Worm (Caenorhabditis elegans) whole organism, mixed stage, embryonic: Measurements from ENCODE around the gene W09H1.1.

Source experiments
- M03D4.4 ChIP-seq: sonication (generic microtip); optimal IDR thresholded peaks from 2 replicates; lab custom pipeline; 2017; ENCODE audit warnings: mild to moderate bottlenecking, missing genetic modification characterization, missing compliant biosample characterization
- bed-3 ChIP-seq: fragments of 200-800 bp; sonication (Bioruptor generic); optimal IDR thresholded peaks from 3 replicates; lab custom pipeline; 2018; ENCODE audit warnings: mild to moderate bottlenecking, missing genetic modification characterization, moderate library complexity, missing compliant biosample characterization
- blmp-1 ChIP-seq: fragments of 150-350 bp; optimal IDR thresholded peaks from 2 replicates; lab custom pipeline; 2014; ENCODE audit warnings: missing biosample characterization, missing genetic modification characterization
- ceh-39 ChIP-seq: fragments of 150-350 bp; optimal IDR thresholded peaks from 2 replicates; lab custom pipeline; 2014; ENCODE audit warnings: missing biosample characterization, missing genetic modification characterization
- ceh-43 ChIP-seq: fragments of 200-800 bp; sonication (Bioruptor generic); optimal IDR thresholded peaks from 2 replicates; lab custom pipeline; 2018; ENCODE audit warnings: mild to moderate bottlenecking, missing genetic modification characterization, moderate library complexity, missing compliant biosample characterization
- ceh-83 ChIP-seq: fragments of 200-800 bp; sonication (Bioruptor generic); optimal IDR thresholded peaks from 2 replicates; lab custom pipeline; 2018; ENCODE audit warnings: mild to moderate bottlenecking, missing genetic modification characterization, missing compliant biosample characterization
- ces-1 ChIP-seq: fragments of 150-350 bp; optimal IDR thresholded peaks from 2 replicates; lab custom pipeline; 2014; ENCODE audit warnings: missing biosample characterization, missing genetic modification reagents, missing genetic modification characterization
- cnd-1 ChIP-seq: fragments of 200-800 bp; sonication (Bioruptor generic); optimal IDR thresholded peaks from 2 replicates; lab custom pipeline; 2018; ENCODE audit warnings: mild to moderate bottlenecking, missing genetic modification characterization, missing compliant biosample characterization
- drap-1 ChIP-seq: fragments of 200-800 bp; sonication (Bioruptor generic); optimal IDR thresholded peaks from 3 replicates; lab custom pipeline; 2018; ENCODE audit warnings: mild to moderate bottlenecking, missing genetic modification characterization, missing compliant biosample characterization
- elt-1 ChIP-seq: sonication (generic microtip); optimal IDR thresholded peaks from 2 replicates; lab custom pipeline; 2017; ENCODE audit warnings: missing genetic modification characterization, mild to moderate bottlenecking, missing compliant biosample characterization, antibody characterized with exemption, moderate library complexity, borderline replicate concordance; ENCODE audit not compliant: insufficient read depth
- elt-3 ChIP-seq: fragments of 150-350 bp; optimal IDR thresholded peaks from 2 replicates; lab custom pipeline; 2014; ENCODE audit warnings: missing biosample characterization, missing genetic modification characterization
- flh-1 ChIP-seq: fragments of 200-800 bp; sonication (Bioruptor generic); optimal IDR thresholded peaks from 2 replicates; lab custom pipeline; 2018; ENCODE audit warnings: mild to moderate bottlenecking, missing genetic modification characterization, moderate library complexity, missing compliant biosample characterization
- ham-2 ChIP-seq: fragments of 200-800 bp; sonication (Bioruptor generic); optimal IDR thresholded peaks from 2 replicates; lab custom pipeline; 2018; ENCODE audit warnings: mild to moderate bottlenecking, missing genetic modification characterization, missing compliant biosample characterization
- hlh-1 ChIP-seq: fragments of 150-350 bp; optimal IDR thresholded peaks from 2 replicates; lab custom pipeline; 2014; ENCODE audit warnings: missing biosample characterization, missing genetic modification reagents, missing genetic modification characterization
- lin-13 ChIP-seq: fragments of 150-350 bp; optimal IDR thresholded peaks from 2 replicates; lab custom pipeline; 2014; ENCODE audit warnings: missing biosample characterization, missing genetic modification characterization
- lin-32 ChIP-seq: fragments of 200-800 bp; sonication (Bioruptor generic); optimal IDR thresholded peaks from 2 replicates; lab custom pipeline; 2018; ENCODE audit warnings: mild to moderate bottlenecking, missing genetic modification characterization, missing compliant biosample characterization
- lsy-2 ChIP-seq: fragments of 150-350 bp; optimal IDR thresholded peaks from 2 replicates; lab custom pipeline; 2014; ENCODE audit warnings: missing biosample characterization, missing genetic modification characterization
- mab-5 ChIP-seq: fragments of 150-350 bp; optimal IDR thresholded peaks from 2 replicates; lab custom pipeline; 2014; ENCODE audit warnings: missing biosample characterization, missing genetic modification characterization
- mep-1 ChIP-seq: fragments of 150-350 bp; optimal IDR thresholded peaks from 2 replicates; lab custom pipeline; 2017; ENCODE audit warnings: missing biosample characterization, missing genetic modification reagents, missing genetic modification characterization, inconsistent platforms
- mls-2 ChIP-seq: sonication (generic microtip); optimal IDR thresholded peaks from 2 replicates; lab custom pipeline; 2016; ENCODE audit warnings: mild to moderate bottlenecking, missing genetic modification characterization, moderate library complexity, missing compliant biosample characterization
- nhr-12 ChIP-seq: fragments of 150-350 bp; optimal IDR thresholded peaks from 2 replicates; lab custom pipeline; 2014; ENCODE audit warnings: missing biosample characterization, missing genetic modification characterization
- nhr-2 ChIP-seq: fragments of 150-350 bp; optimal IDR thresholded peaks from 2 replicates; lab custom pipeline; 2014; ENCODE audit warnings: missing biosample characterization, missing genetic modification characterization
- nhr-237 ChIP-seq: fragments of 150-350 bp; optimal IDR thresholded peaks from 2 replicates; lab custom pipeline; 2014; ENCODE audit warnings: missing biosample characterization, missing genetic modification characterization
- nhr-28 ChIP-seq: fragments of 150-350 bp; optimal IDR thresholded peaks from 2 replicates; lab custom pipeline; 2014; ENCODE audit warnings: missing biosample characterization, missing genetic modification characterization
- nhr-76 ChIP-seq: sonication (generic microtip); optimal IDR thresholded peaks from 2 replicates; lab custom pipeline; 2017; ENCODE audit warnings: missing biosample characterization, missing genetic modification characterization
- pha-4 ChIP-seq: fragments of 150-350 bp; optimal IDR thresholded peaks from 2 replicates; lab custom pipeline; 2018; ENCODE audit warnings: missing biosample characterization, missing genetic modification reagents, missing genetic modification characterization
- sem-2 ChIP-seq: fragments of 200-800 bp; sonication (Bioruptor generic); optimal IDR thresholded peaks from 2 replicates; lab custom pipeline; 2018; ENCODE audit warnings: mild to moderate bottlenecking, missing genetic modification characterization, missing compliant biosample characterization
- snpc-4 ChIP-seq: fragments of 150-350 bp; optimal IDR thresholded peaks from 2 replicates; lab custom pipeline; 2014; ENCODE audit warnings: missing biosample characterization, missing genetic modification characterization
- sptf-1 ChIP-seq: sonication (generic microtip); optimal IDR thresholded peaks from 2 replicates; lab custom pipeline; 2017; ENCODE audit warnings: mild to moderate bottlenecking, missing genetic modification characterization, moderate library complexity, missing compliant biosample characterization
- tbx-8 ChIP-seq: fragments of 200-800 bp; sonication (Bioruptor generic); optimal IDR thresholded peaks from 2 replicates; lab custom pipeline; 2018; ENCODE audit warnings: mild to moderate bottlenecking, missing genetic modification characterization, moderate library complexity, missing compliant biosample characterization
- unc-120 ChIP-seq: sonication (generic microtip); optimal IDR thresholded peaks from 2 replicates; lab custom pipeline; 2017; ENCODE audit warnings: missing genetic modification characterization, missing compliant biosample characterization; ENCODE audit not compliant: poor library complexity, severe bottlenecking
- unc-39 ChIP-seq: fragments of 150-350 bp; optimal IDR thresholded peaks from 2 replicates; lab custom pipeline; 2014; ENCODE audit warnings: missing biosample characterization, missing genetic modification characterization
- unc-62 ChIP-seq: fragments of 150-350 bp; optimal IDR thresholded peaks from 2 replicates; lab custom pipeline; 2014; ENCODE audit warnings: missing biosample characterization, missing genetic modification reagents, missing genetic modification characterization
- zip-8 ChIP-seq: fragments of 150-350 bp; optimal IDR thresholded peaks from 2 replicates; lab custom pipeline; 2014; ENCODE audit warnings: missing biosample characterization, missing genetic modification characterization
- ztf-11 ChIP-seq: fragments of 150-350 bp; optimal IDR thresholded peaks from 2 replicates; lab custom pipeline; 2014; ENCODE audit warnings: missing biosample characterization, missing genetic modification characterization

The W09H1.1 gene

ce11 chrII:13165683-13166259 is 15.6 kb downstream of the W09H1.1 start, which contains the start of gene moe-3:
Gene moe-3, minus strand, starts transcription at chrII:13165733.
- TF ChIP-seq elt-1 (tag; lab: Kevin White, UChicago), result no peak
- TF ChIP-seq drap-1 (GFP tag; lab: Kevin White, UChicago), result no peak
- TF ChIP-seq lsy-2 (tag; lab: Kevin White, UChicago), result no peak
- TF ChIP-seq ces-1, result no peak
- no peak for TF ChIP-seq unc-62 (GFP tag; lab: Kevin White, UChicago)
- TF ChIP-seq tbx-8 (GFP tag; lab: Kevin White, UChicago), result no peak
- TF ChIP-seq mls-2 (tag; lab: Kevin White, UChicago), result no peak
- no peak for TF ChIP-seq mep-1
- TF ChIP-seq nhr-237 (tag; lab: Kevin White, UChicago), result no peak
- TF ChIP-seq sem-2 (GFP tag; lab: Kevin White, UChicago), result no peak
- no peak for TF ChIP-seq bed-3 (GFP tag; lab: Kevin White, UChicago)
- no peak for TF ChIP-seq ztf-11 (tag; lab: Kevin White, UChicago)
- no peak for TF ChIP-seq nhr-28 (tag; lab: Kevin White, UChicago)
- TF ChIP-seq nhr-2 (tag; lab: Kevin White, UChicago), result no peak
- no peak for TF ChIP-seq M03D4.4 (tag; lab: Kevin White, UChicago)

ce11 chrII:13164062-13164461 is 17.3 kb downstream of the W09H1.1 start:
- TF ChIP-seq ceh-39 (tag; lab: Kevin White, UChicago) (no peak), ces-1 (no peak), mls-2 (tag; lab: Kevin White, UChicago) (no peak), lin-13 (tag; lab: Kevin White, UChicago) (no peak)
- TF ChIP-seq, all 35 proteins: peak for 0

ce11 chrII:13163009-13163408 is 18.4 kb downstream of the W09H1.1 start:
- no peak for TF ChIP-seq ces-1
- TF ChIP-seq tbx-8 (GFP tag; lab: Kevin White, UChicago), result no peak
- TF ChIP-seq, all 35 proteins: peak for 0

DNA sequence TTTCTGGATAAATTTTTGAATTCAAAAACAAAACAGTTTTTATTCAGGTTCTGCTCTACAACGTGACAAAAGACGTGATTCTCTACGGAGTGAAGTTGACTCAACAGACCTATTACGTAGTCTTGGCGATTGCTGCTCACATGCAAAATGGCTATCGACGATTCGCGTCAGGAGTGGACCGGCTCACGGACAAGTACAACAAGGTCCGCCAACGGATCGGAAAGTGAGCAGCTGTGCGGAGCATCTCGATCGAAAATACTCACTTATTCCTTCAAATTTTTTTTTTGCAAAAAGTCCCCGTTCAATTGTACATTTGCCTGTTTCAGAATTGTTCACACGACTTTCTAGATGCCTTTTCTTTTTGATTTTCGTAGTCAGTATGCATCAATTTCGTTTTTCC is 21.5 kb downstream of the W09H1.1 start:
- TF ChIP-seq pha-4 (tag; lab: Kevin White, UChicago), result no peak
- TF ChIP-seq snpc-4, result no peak
- TF ChIP-seq unc-62 (GFP tag; lab: Kevin White, UChicago), result no peak
- no peak for TF ChIP-seq blmp-1
- no peak for TF ChIP-seq flh-1
- no peak for TF ChIP-seq nhr-28 (tag; lab: Kevin White, UChicago)
- TF ChIP-seq elt-3, result no peak
- TF ChIP-seq unc-39 (tag; lab: Kevin White, UChicago), result no peak
- TF ChIP-seq sem-2 (GFP tag; lab: Kevin White, UChicago), result no peak
- no peak for TF ChIP-seq lin-13 (tag; lab: Kevin White, UChicago)
- no peak for TF ChIP-seq hlh-1 (tag; lab: Kevin White, UChicago)
- no peak for TF ChIP-seq mep-1
- no peak for TF ChIP-seq ham-2 (GFP tag; lab: Kevin White, UChicago)
- TF ChIP-seq tbx-8 (GFP tag; lab: Kevin White, UChicago), result no peak
- no peak for TF ChIP-seq sptf-1 (tag; lab: Kevin White, UChicago)

- TF ChIP-seq M03D4.4 (tag; lab: Kevin White, UChicago) (no peak), blmp-1 (no peak), nhr-28 (tag; lab: Kevin White, UChicago) (no peak), pha-4 (tag; lab: Kevin White, UChicago) (peak; percentile 56), bed-3 (GFP tag; lab: Kevin White, UChicago) (no peak), mls-2 (tag; lab: Kevin White, UChicago) (no peak), lin-32 (GFP tag; lab: Kevin White, UChicago) (no peak), nhr-237 (tag; lab: Kevin White, UChicago) (peak; percentile 56), elt-3 (no peak), nhr-2 (tag; lab: Kevin White, UChicago) (no peak), unc-120 (tag; lab: Kevin White, UChicago) (no peak), mep-1 (peak; percentile 73), sem-2 (GFP tag; lab: Kevin White, UChicago) (no peak), flh-1 (no peak), ceh-39 (tag; lab: Kevin White, UChicago) (no peak), unc-62 (GFP tag; lab: Kevin White, UChicago) (no peak), elt-1 (tag; lab: Kevin White, UChicago) (no peak), lin-13 (tag; lab: Kevin White, UChicago) (peak; percentile 58), ceh-43 (GFP tag; lab: Kevin White, UChicago) (no peak), nhr-76 (no peak), ces-1 (peak; percentile 42), unc-39 (tag; lab: Kevin White, UChicago) (no peak), snpc-4 (no peak), mab-5 (peak; percentile 26), tbx-8 (GFP tag; lab: Kevin White, UChicago) (no peak), lsy-2 (tag; lab: Kevin White, UChicago) (peak; percentile 67), zip-8 (tag; lab: Kevin White, UChicago) (no peak), cnd-1 (tag; lab: Kevin White, UChicago) (no peak), drap-1 (GFP tag; lab: Kevin White, UChicago) (no peak), nhr-12 (tag; lab: Kevin White, UChicago) (no peak), ceh-83 (GFP tag; lab: Kevin White, UChicago) (no peak), sptf-1 (tag; lab: Kevin White, UChicago) (peak; percentile 50), hlh-1 (tag; lab: Kevin White, UChicago) (peak; percentile 12), ham-2 (GFP tag; lab: Kevin White, UChicago) (no peak), ztf-11 (tag; lab: Kevin White, UChicago) (peak; percentile 22)
These were observed 24.4 kb downstream of the W09H1.1 start, which contains the start of the genes hpr-17 and F32A11.1 for ce11 chrII:13156971-13157370. Gene hpr-17, minus strand, starts transcription at chrII:13157047. Gene F32A11.1, plus strand, starts transcription at chrII:13157329.
